Fruit fly (Drosophila melanogaster): Measurements from ENCODE around the gene Ak3.

Ak3 gene

dm6 chr3R:10877808-10878207, 11.6 kb downstream of the Ak3 start:
- no peak for TF ChIP-seq Dll (optimal IDR thresholded peaks at IDR 0.05)
- no peak for TF ChIP-seq CG8478 (optimal IDR thresholded peaks at IDR 0.05)
- TF ChIP-seq pan (optimal IDR thresholded peaks at IDR 0.05): no peak
- TF ChIP-seq EcR (GFP tag; optimal IDR thresholded peaks at IDR 0.05): no peak
- no peak for TF ChIP-seq usp (GFP tag; optimal IDR thresholded peaks at IDR 0.05)
- TF ChIP-seq psq (optimal IDR thresholded peaks at IDR 0.05): no peak

dm6 chr3R:10875515-10876434, 13.6 kb downstream of the Ak3 start, which contains the start of gene Sodh2:
Gene Sodh2 (plus strand): TSS chr3R:10876384.
- TF ChIP-seq CG8478 (optimal IDR thresholded peaks at IDR 0.05) (no peak), Dll (optimal IDR thresholded peaks at IDR 0.05) (no peak), pan (optimal IDR thresholded peaks at IDR 0.05) (no peak), psq (optimal IDR thresholded peaks at IDR 0.05) (no peak), usp (GFP tag; optimal IDR thresholded peaks at IDR 0.05) (no peak), EcR (GFP tag; optimal IDR thresholded peaks at IDR 0.05) (no peak)

- TF ChIP-seq pan (optimal IDR thresholded peaks at IDR 0.05) (no peak), CG8478 (optimal IDR thresholded peaks at IDR 0.05) (no peak), psq (optimal IDR thresholded peaks at IDR 0.05) (no peak)
Observed at dm6 chr3R:10872820-10873219, 16.6 kb downstream of the Ak3 start, which contains the start of gene CG4596. Gene CG4596 (plus strand): TSS chr3R:10873038.

dm6 chr3R:10872148-10872783, 17.1 kb downstream of the Ak3 start, which contains the start of gene Fdh:
Gene Fdh (minus strand): TSS chr3R:10872381.
- TF ChIP-seq psq (optimal IDR thresholded peaks at IDR 0.05) (no peak), usp (GFP tag; optimal IDR thresholded peaks at IDR 0.05) (no peak), CG8478 (optimal IDR thresholded peaks at IDR 0.05) (no peak), pan (optimal IDR thresholded peaks at IDR 0.05) (no peak), Dll (optimal IDR thresholded peaks at IDR 0.05) (no peak), EcR (GFP tag; optimal IDR thresholded peaks at IDR 0.05) (no peak)

dm6 chr3R:10870561-10870960, 18.8 kb downstream of the Ak3 start:
- TF ChIP-seq Dll (optimal IDR thresholded peaks at IDR 0.05) (no peak), CG8478 (optimal IDR thresholded peaks at IDR 0.05) (no peak), usp (GFP tag; optimal IDR thresholded peaks at IDR 0.05) (no peak), psq (optimal IDR thresholded peaks at IDR 0.05) (no peak), EcR (GFP tag; optimal IDR thresholded peaks at IDR 0.05) (no peak), pan (optimal IDR thresholded peaks at IDR 0.05) (no peak)

dm6 chr3R:10868427-10868962, 20.9 kb downstream of the Ak3 start, which contains the start of the genes SelR and Tsp86D:
Gene SelR (minus strand): TSS chr3R:10868642.
Gene Tsp86D (plus strand): TSS chr3R:10868708.
- TF ChIP-seq Dll (optimal IDR thresholded peaks at IDR 0.05) (no peak), usp (GFP tag; optimal IDR thresholded peaks at IDR 0.05) (no peak), psq (optimal IDR thresholded peaks at IDR 0.05) (no peak), pan (optimal IDR thresholded peaks at IDR 0.05) (no peak), EcR (GFP tag; optimal IDR thresholded peaks at IDR 0.05) (no peak), CG8478 (optimal IDR thresholded peaks at IDR 0.05) (no peak)

- TF ChIP-seq pan (optimal IDR thresholded peaks at IDR 0.05) (no peak), EcR (GFP tag; optimal IDR thresholded peaks at IDR 0.05) (no peak), usp (GFP tag; optimal IDR thresholded peaks at IDR 0.05) (no peak), CG8478 (optimal IDR thresholded peaks at IDR 0.05) (no peak), Dll (optimal IDR thresholded peaks at IDR 0.05) (no peak), psq (optimal IDR thresholded peaks at IDR 0.05) (no peak)
Observed at dm6 chr3R:10863956-10864355, 25.4 kb downstream of the Ak3 start.

- no peak for TF ChIP-seq usp (GFP tag; optimal IDR thresholded peaks at IDR 0.05)
- no peak for TF ChIP-seq CG8478 (optimal IDR thresholded peaks at IDR 0.05)
- no peak for TF ChIP-seq Dll (optimal IDR thresholded peaks at IDR 0.05)
- no peak for TF ChIP-seq psq (optimal IDR thresholded peaks at IDR 0.05)
- TF ChIP-seq EcR (GFP tag; optimal IDR thresholded peaks at IDR 0.05): no peak
- TF ChIP-seq pan (optimal IDR thresholded peaks at IDR 0.05): no peak
Observed at dm6 chr3R:10863446-10863819, 26.0 kb downstream of the Ak3 start.

- TF ChIP-seq Dll (optimal IDR thresholded peaks at IDR 0.05) (no peak), usp (GFP tag; optimal IDR thresholded peaks at IDR 0.05) (no peak), pan (optimal IDR thresholded peaks at IDR 0.05) (no peak), CG8478 (optimal IDR thresholded peaks at IDR 0.05) (no peak), EcR (GFP tag; optimal IDR thresholded peaks at IDR 0.05) (no peak), psq (optimal IDR thresholded peaks at IDR 0.05) (no peak)
Observed at dm6 chr3R:10862773-10863445, 26.5 kb downstream of the Ak3 start, which contains the start of gene CG6574. Gene CG6574 (minus strand): TSS chr3R:10862988.

- TF ChIP-seq EcR (GFP tag; optimal IDR thresholded peaks at IDR 0.05) (no peak), psq (optimal IDR thresholded peaks at IDR 0.05) (no peak), usp (GFP tag; optimal IDR thresholded peaks at IDR 0.05) (no peak), CG8478 (optimal IDR thresholded peaks at IDR 0.05) (no peak), Dll (optimal IDR thresholded peaks at IDR 0.05) (no peak), pan (optimal IDR thresholded peaks at IDR 0.05) (no peak)
Observed at dm6 chr3R:10859713-10860112, 29.7 kb downstream of the Ak3 start, which contains the start of gene CG14694. Gene CG14694 (minus strand): TSS chr3R:10859813.

dm6 chr3R:10856618-10857017, 32.8 kb downstream of the Ak3 start, which contains the start of gene CG4570:
Gene CG4570 (plus strand): TSS chr3R:10856807.
- no peak for TF ChIP-seq psq (optimal IDR thresholded peaks at IDR 0.05)
- TF ChIP-seq CG8478 (optimal IDR thresholded peaks at IDR 0.05): no peak
- TF ChIP-seq usp (GFP tag; optimal IDR thresholded peaks at IDR 0.05): no peak
- TF ChIP-seq Dll (optimal IDR thresholded peaks at IDR 0.05): no peak
- TF ChIP-seq pan (optimal IDR thresholded peaks at IDR 0.05): no peak
- no peak for TF ChIP-seq EcR (GFP tag; optimal IDR thresholded peaks at IDR 0.05)
